Fruit fly (Drosophila melanogaster) whole organism: ENCODE data around the gene CG33791.

Experiments used
- CG8478 ChIP-seq: fragments of >200 bp; optimal IDR thresholded peaks from 2 replicates; lab custom pipeline; 2018; ENCODE audit warnings: inconsistent platforms
- Dll ChIP-seq: fragments of >200 bp; optimal IDR thresholded peaks from 2 replicates; lab custom pipeline; 2017
- EcR ChIP-seq, 2 experiments: fragments of >200 bp; optimal IDR thresholded peaks; 2 replicates each; lab custom pipeline; 2017; ENCODE audit warnings: missing biosample characterization in 2 of 2, missing genetic modification characterization in 2 of 2, missing genetic modification reagents in 2 of 2
- pan ChIP-seq: fragments of >200 bp; optimal IDR thresholded peaks from 2 replicates; lab custom pipeline; 2017
- psq ChIP-seq: fragments of >200 bp; optimal IDR thresholded peaks from 2 replicates; lab custom pipeline; 2017
- usp ChIP-seq: fragments of >200 bp; optimal IDR thresholded peaks from 2 replicates; lab custom pipeline; 2017; ENCODE audit warnings: missing biosample characterization, missing genetic modification characterization, mixed read lengths

Gene CG33791

DNA sequence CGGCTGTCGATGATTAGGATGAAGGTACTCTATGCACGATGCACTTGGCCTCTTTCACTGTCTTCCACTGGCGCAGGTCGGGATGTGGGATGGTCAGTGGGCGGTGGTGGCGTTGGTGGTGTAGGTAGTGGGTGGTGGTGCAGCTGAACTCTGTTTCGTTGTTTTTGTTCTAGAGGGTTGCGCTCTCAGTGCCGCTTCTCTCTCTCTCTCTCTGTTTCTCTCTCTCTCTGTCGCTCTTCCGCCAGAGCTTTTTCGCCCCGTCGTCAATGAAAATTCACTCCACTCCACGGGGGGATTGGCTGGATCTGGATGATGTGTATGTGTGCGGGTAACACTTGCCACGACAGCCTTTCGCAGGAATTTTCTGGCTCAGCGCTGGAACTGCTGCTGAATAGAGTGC, 34.1 kb downstream of the CG33791 start:
- TF ChIP-seq pan (lab: Kevin White, UChicago) (no peak), CG8478 (lab: Kevin White, UChicago) (no peak)

DNA sequence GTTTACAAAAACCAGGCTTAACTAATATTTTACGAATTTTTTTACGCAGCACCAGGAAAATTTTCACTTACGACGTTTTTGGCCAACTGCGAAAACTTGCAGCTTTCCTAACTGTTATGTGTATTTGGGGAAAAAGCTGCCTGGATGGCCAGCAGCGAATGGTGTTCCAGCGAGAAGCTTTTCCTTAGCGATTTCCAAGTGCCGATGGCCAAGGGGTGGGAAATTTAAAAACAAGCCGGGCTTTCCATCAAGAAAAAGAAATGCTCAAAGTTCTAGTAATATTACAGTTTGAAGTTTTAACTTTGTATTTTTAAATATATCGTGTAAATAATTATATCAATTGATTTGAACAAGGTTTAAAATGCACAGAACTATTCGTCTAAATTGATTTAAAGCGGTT, 34.9 kb downstream of the CG33791 start, which contains the start of gene nSyb:
Gene nSyb, minus strand, starts transcription at position 101 of the 400 bp plus-strand sequence.
- no peak for TF ChIP-seq pan (lab: Kevin White, UChicago)
- TF ChIP-seq usp, result no peak
- TF ChIP-seq Dll (lab: Kevin White, UChicago), result no peak
- no peak for TF ChIP-seq CG8478 (lab: Kevin White, UChicago)
- no peak for TF ChIP-seq EcR (GFP tag; optimal IDR thresholded peaks at IDR 0.05; lab: Kevin White, UChicago)
- no peak for TF ChIP-seq psq (lab: Kevin White, UChicago)

DNA sequence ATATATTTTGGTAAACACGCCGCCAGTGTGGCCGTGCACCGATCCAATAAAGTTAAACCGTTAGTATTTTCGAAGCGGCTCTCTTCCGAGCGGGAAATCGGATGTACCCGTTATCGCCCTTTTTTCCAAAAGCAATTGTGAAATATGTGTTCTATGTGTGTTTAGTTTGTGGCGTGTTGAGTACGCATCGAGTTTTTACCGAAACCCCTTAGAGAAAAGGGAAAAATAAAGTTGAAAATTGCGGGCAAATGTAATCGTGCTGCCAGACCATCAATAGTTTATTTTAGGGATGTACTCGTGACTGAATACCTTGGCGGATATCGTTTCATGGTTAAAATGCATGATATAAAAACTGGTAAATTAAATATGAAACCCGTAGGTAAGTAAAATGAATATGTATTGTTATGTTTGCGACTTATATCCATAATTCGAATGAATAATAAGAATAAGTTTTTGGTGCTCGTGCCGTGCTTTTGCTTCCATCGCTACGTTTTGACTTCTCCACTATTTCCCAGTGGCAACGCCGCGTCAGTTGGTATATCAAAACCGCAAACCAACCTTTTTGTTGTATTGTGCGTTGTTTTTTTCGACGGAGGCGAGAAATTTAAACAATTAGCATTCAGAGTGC, 36.5 kb downstream of the CG33791 start, which contains the start of the genes Mettl2 and Bgb:
Gene Mettl2, minus strand, starts transcription at position 51 of the 628 bp plus-strand sequence.
Gene Bgb, plus strand, starts transcription at position 527 of the 628 bp plus-strand sequence.
- no peak for TF ChIP-seq psq (lab: Kevin White, UChicago)
- no peak for TF ChIP-seq Dll (lab: Kevin White, UChicago)
- TF ChIP-seq CG8478 (lab: Kevin White, UChicago), result no peak
- TF ChIP-seq usp, result no peak
- no peak for TF ChIP-seq EcR (GFP tag; optimal IDR thresholded peaks at IDR 0.05; lab: Kevin White, UChicago)
- no peak for TF ChIP-seq pan (lab: Kevin White, UChicago)

DNA sequence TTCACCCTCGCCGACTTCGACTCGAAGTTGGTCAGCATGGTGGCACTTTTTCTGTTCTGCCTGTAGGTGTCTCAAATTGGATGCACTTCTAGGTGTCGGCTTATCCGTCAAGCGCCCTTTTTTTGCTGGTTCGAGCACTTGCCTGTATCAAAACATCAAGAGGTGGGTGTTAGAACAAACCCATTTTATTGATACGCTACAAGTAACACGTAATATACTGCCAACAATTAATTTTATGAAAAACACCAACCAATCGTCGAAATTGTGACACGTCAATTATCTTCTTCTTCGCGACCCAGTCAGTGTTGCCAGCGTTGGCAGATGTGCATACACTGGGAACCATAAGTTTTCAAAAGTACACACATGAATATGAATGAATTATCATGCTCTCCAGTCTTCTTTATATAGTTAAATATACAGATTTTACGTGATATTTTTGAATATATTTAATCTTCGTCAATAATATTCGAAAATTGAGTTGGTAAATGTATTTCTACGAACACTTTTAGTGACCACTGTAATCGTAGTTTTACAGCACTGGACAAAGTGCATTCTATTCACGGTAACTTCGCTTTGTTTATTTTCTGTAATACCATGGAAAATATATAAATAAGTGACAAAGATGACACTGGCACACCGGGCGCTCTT, 42.3 kb downstream of the CG33791 start, which contains the start of the genes alphaCOP and CG13919:
Gene alphaCOP, minus strand, starts transcription at position 280 of the 648 bp plus-strand sequence.
Gene CG13919, plus strand, starts transcription at position 548 of the 648 bp plus-strand sequence.
- TF ChIP-seq CG8478 (lab: Kevin White, UChicago) (no peak), Dll (lab: Kevin White, UChicago) (no peak), pan (lab: Kevin White, UChicago) (no peak), EcR (GFP tag; optimal IDR thresholded peaks at IDR 0.05; lab: Kevin White, UChicago) (no peak), usp (no peak), psq (lab: Kevin White, UChicago) (no peak)

DNA sequence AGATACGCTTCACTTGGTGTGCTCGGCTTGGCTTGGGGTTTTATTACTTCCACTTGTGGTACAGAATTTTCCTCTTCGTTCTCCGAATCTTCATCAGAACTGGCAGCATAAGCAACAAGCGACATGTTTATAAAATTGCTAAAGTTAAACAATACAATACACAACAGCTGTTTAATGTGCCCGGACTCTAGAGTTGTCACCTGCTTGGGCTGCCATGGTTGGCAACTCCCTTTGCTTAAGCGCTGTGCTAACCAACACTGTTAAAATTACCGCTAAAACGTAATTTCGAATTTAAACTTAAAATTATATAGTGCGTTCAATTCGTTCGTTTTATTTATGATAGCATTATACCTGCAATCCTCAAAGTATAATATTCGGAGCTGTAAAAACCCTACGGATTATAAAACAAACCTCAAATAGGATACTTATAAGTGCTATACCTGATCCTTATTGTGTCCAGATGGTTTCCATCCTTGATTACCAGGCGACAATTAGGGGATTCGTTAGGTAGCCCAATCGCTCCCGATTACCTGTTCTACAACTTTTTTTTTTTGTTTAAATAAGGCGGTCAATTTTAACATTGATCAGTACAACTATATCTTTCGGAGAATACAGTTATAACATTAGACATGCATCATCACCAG, 44.6 kb downstream of the CG33791 start, which contains the start of the genes CG17249 and Bro:
Gene CG17249, minus strand, starts transcription at position 189 of the 644 bp plus-strand sequence.
Gene Bro, plus strand, starts transcription at position 594 of the 644 bp plus-strand sequence.
- no peak for TF ChIP-seq EcR (GFP tag; optimal IDR thresholded peaks at IDR 0.05; lab: Kevin White, UChicago)

DNA sequence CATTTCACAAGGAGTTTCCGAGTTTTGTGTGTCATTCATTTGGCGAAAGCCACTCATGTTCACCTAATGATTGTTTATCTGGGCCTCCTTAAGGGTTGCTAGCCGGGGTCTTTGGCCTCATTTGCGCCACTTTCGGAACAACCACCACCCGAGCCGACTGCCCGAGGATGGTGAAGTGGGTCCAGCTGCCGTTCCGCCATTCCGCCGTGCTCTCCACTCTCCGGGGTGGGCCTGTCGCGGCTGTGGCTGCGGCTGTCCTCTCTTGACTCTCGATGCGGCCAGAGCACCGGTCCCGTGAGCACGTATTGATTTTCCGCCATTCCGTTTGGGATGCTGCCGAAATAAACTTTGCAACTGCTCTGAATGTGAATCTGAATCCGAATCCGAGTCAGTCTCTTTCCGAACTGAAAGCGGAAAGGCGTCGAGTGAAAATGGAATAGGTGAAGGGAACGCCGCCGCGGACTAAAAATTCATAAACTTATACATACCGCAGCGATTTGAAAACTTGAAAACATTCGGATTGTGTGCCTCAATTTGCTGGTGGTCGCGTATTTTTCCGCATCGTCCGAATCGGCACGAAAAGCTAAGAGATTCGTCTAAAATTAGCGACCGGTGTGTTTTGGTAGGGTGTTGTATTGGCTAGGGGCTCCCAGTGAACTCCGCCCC, 46.1 kb downstream of the CG33791 start, which contains the start of gene CG13920:
Gene CG13920, plus strand, starts transcription at position 255 of the 666 bp plus-strand sequence.
- TF ChIP-seq pan (lab: Kevin White, UChicago) (no peak), psq (lab: Kevin White, UChicago) (no peak), EcR (GFP tag; optimal IDR thresholded peaks at IDR 0.05; lab: Kevin White, UChicago) (no peak), CG8478 (lab: Kevin White, UChicago) (no peak), Dll (lab: Kevin White, UChicago) (no peak), usp (no peak)

DNA sequence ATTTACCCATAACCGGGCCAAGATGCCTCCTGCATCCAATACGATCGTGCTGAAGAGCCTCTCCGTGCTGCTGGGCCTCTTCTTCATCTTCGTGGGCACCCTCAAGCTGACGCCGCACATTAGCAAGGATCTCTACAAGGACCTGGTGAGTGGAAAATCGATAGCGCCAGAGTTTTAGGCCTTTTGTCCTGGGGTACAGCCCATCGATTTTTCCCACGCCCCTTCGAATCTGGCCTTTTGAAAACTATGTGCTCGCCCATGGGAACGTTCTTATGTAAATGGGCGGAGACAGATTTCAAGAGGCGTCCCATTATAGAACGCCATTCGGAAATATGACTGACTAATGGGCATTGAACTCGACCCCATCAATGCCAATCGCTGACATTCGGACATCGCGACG, 46.6 kb downstream of the CG33791 start:
- TF ChIP-seq CG8478 (lab: Kevin White, UChicago), result no peak
- TF ChIP-seq EcR (GFP tag; optimal IDR thresholded peaks at IDR 0.05; lab: Kevin White, UChicago), result no peak
- no peak for TF ChIP-seq usp
- TF ChIP-seq psq (lab: Kevin White, UChicago), result no peak
- TF ChIP-seq pan (lab: Kevin White, UChicago), result no peak
- TF ChIP-seq Dll (lab: Kevin White, UChicago), result no peak

DNA sequence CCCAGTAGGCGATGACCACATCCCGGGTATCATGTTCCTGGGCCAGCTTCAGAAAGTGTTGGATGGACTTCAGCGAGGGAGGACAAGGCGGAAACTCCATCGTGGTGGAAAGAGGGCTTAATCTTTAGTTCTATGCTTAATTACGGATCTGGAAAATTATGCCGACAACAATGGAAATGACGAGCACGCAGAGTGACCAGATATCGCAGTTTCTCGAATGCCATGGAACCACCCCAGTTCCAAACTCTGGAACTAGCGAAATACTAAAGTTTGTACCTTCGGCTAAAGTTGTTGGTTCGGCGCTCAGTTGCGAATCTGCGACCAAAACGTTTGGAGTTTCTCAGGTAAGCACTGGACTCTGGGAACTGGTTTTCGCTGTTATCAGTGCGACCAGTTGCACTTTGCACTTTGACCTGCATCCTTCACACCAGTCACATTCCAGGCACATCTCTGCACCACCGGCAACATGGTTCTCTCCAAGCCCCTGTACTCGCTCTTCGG, 50.0 kb downstream of the CG33791 start, which contains the start of the genes CG7970 and Vta1:
Gene CG7970, plus strand, starts transcription at position 51 of the 501 bp plus-strand sequence.
Gene Vta1, minus strand, starts transcription at position 201 of the 501 bp plus-strand sequence.
- TF ChIP-seq EcR (GFP tag; optimal IDR thresholded peaks at IDR 0.05; lab: Kevin White, UChicago) (no peak), pan (lab: Kevin White, UChicago) (no peak), Dll (lab: Kevin White, UChicago) (no peak), psq (lab: Kevin White, UChicago) (no peak), usp (no peak), CG8478 (lab: Kevin White, UChicago) (no peak)

DNA sequence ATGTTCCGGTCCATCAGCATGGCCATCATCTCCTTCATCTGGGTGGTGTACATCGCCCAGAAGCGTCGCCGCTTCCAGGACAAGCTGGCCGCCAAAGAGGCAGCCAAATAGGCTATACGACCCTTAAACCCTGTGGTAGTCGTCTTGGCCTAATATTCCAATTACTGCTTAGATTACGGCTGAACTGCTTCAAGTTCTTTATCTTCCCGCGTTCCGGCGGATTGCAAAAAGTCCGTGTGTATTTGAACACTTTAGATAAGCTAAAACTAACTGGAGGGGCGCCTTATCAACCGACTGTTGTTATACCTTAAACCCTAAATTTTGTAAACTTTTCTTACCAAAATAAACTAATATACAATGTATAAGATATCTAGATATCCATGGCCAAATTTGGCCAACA, 51.0 kb downstream of the CG33791 start:
- TF ChIP-seq CG8478 (lab: Kevin White, UChicago) (no peak), EcR (GFP tag; optimal IDR thresholded peaks at IDR 0.05; lab: Kevin White, UChicago) (no peak), pan (lab: Kevin White, UChicago) (no peak), usp (no peak), psq (lab: Kevin White, UChicago) (no peak), Dll (lab: Kevin White, UChicago) (no peak)

DNA sequence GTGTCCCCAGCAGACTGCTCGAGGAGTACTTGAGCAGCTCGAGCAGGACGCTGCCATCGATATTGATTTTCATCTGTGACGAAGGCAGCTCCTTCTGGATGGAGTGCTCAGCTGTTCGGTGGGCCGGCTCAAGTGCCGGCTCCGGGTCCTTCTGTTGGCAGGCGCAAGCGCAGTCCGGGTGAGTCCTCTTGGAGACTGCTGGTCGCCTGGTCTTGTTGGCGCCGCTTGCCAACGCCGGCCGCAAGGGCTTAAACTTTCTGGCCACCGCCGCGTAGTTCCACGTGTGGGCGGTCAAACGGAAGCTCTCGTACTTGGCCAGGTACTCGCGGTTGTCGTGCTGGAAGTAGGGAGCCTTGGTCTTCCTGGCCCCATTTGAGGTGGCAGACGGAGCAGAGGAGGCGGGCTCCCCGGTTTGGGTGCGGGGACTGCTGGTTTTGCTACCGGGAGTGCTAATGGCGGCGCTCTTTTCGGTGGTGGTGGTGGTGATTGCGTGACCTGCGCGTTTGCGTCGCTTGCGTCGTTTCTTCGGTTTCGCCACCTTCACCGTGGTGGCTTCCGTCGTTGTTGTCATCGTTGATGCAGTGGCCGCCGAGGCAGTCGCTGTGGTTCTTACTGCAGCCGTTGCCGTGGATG, 59.1 kb downstream of the CG33791 start:
- TF ChIP-seq usp (no peak), Dll (lab: Kevin White, UChicago) (no peak), EcR (GFP tag; optimal IDR thresholded peaks at IDR 0.05; lab: Kevin White, UChicago) (no peak), pan (lab: Kevin White, UChicago) (no peak), CG8478 (lab: Kevin White, UChicago) (no peak), psq (lab: Kevin White, UChicago) (no peak)
